Fruit fly (Drosophila melanogaster) whole organism, prepupa: Measurements from ENCODE around the gene CG17239.

Experiments used
- Blimp-1 ChIP-seq: fragments of 200-800 bp; sonication (Bioruptor generic); optimal IDR thresholded peaks from 3 replicates; lab custom pipeline; 2017; ENCODE audit warnings: missing biosample characterization, missing genetic modification characterization, mild to moderate bottlenecking, moderate library complexity, missing genetic modification reagents
- CG10631 ChIP-seq: fragments of 200-800 bp; sonication (Bioruptor generic); optimal IDR thresholded peaks from 2 replicates; lab custom pipeline; 2016; ENCODE audit warnings: missing biosample characterization, missing genetic modification characterization
- CG11902 ChIP-seq: fragments of 200-800 bp; sonication (Bioruptor generic); optimal IDR thresholded peaks from 3 replicates; lab custom pipeline; 2016; ENCODE audit warnings: missing biosample characterization, missing genetic modification characterization
- CG15336 ChIP-seq: fragments of 200-800 bp; sonication (Bioruptor generic); IDR thresholded peaks from 2 replicates; pipeline ENCODE4 v1.3.6; 2022; ENCODE audit warnings: missing biosample characterization, missing genetic modification characterization
- CG1621 ChIP-seq: fragments of 200-800 bp; sonication (Bioruptor generic); optimal IDR thresholded peaks from 3 replicates; lab custom pipeline; 2018; ENCODE audit warnings: missing biosample characterization, mild to moderate bottlenecking, missing genetic modification characterization
- CG3032 ChIP-seq: fragments of 200-800 bp; optimal IDR thresholded peaks from 2 replicates; lab custom pipeline; 2019; ENCODE audit warnings: missing biosample characterization, mild to moderate bottlenecking, missing genetic modification characterization, moderate library complexity
- CG32006 ChIP-seq: fragments of 200-800 bp; sonication (Bioruptor generic); optimal IDR thresholded peaks from 3 replicates; lab custom pipeline; 2017; ENCODE audit warnings: missing biosample characterization, mild to moderate bottlenecking, missing genetic modification characterization
- CG3919 ChIP-seq: fragments of 200-800 bp; sonication (Bioruptor generic); optimal IDR thresholded peaks from 3 replicates; lab custom pipeline; 2016; ENCODE audit warnings: missing biosample characterization, missing genetic modification characterization
- CG4318 ChIP-seq: fragments of 200-800 bp; sonication (Bioruptor generic); optimal IDR thresholded peaks from 3 replicates; lab custom pipeline; 2017; ENCODE audit warnings: missing biosample characterization, mild to moderate bottlenecking, missing genetic modification characterization
- CG6163 ChIP-seq: fragments of 200-800 bp; sonication (Bioruptor generic); IDR thresholded peaks from 3 replicates; pipeline ENCODE4 v1.3.6; 2022; ENCODE audit warnings: missing biosample characterization, missing genetic modification characterization
- CG6792 ChIP-seq: fragments of 200-800 bp; sonication (Bioruptor generic); optimal IDR thresholded peaks from 3 replicates; lab custom pipeline; 2016; ENCODE audit warnings: missing biosample characterization, missing genetic modification characterization
- CG6808 ChIP-seq: fragments of 200-800 bp; sonication (Bioruptor generic); optimal IDR thresholded peaks from 3 replicates; lab custom pipeline; 2017; ENCODE audit warnings: missing biosample characterization, missing genetic modification characterization, mild to moderate bottlenecking, moderate library complexity, missing genetic modification reagents
- CG7368 ChIP-seq: fragments of 200-800 bp; sonication (Bioruptor generic); optimal IDR thresholded peaks from 3 replicates; lab custom pipeline; 2016; ENCODE audit warnings: missing biosample characterization, missing genetic modification characterization
- CG8119 ChIP-seq: fragments of 200-800 bp; sonication (Bioruptor generic); IDR thresholded peaks from 3 replicates; pipeline ENCODE4 v1.3.6; 2022; ENCODE audit warnings: missing biosample characterization, missing genetic modification characterization
- CG8319 ChIP-seq: fragments of 200-800 bp; sonication (Bioruptor generic); optimal IDR thresholded peaks from 3 replicates; lab custom pipeline; 2016; ENCODE audit warnings: missing biosample characterization, missing genetic modification characterization
- CG9139 ChIP-seq: fragments of 200-800 bp; sonication (Bioruptor generic); optimal IDR thresholded peaks from 3 replicates; lab custom pipeline; 2017; ENCODE audit warnings: missing biosample characterization, mild to moderate bottlenecking, missing genetic modification characterization
- Eip75B ChIP-seq: fragments of 200-800 bp; sonication (Bioruptor generic); optimal IDR thresholded peaks from 3 replicates; lab custom pipeline; 2016; ENCODE audit warnings: missing biosample characterization, missing genetic modification characterization
- Eip78C ChIP-seq: fragments of 200-800 bp; sonication (Bioruptor generic); peaks from one replicate; lab custom pipeline; 2016; ENCODE audit warnings: missing biosample characterization, missing genetic modification characterization
- Eip93F ChIP-seq: fragments of 200-800 bp; sonication (Bioruptor generic); optimal IDR thresholded peaks from 2 replicates; lab custom pipeline; 2016; ENCODE audit warnings: missing biosample characterization, mild to moderate bottlenecking, missing genetic modification characterization
- Ets21C ChIP-seq: fragments of 200-800 bp; sonication (Bioruptor generic); optimal IDR thresholded peaks from 3 replicates; lab custom pipeline; 2016; ENCODE audit warnings: missing biosample characterization, missing genetic modification characterization
- Gug ChIP-seq: fragments of 200-800 bp; sonication (Bioruptor generic); IDR thresholded peaks from 2 replicates; pipeline ENCODE4 v1.3.6; 2022; ENCODE audit warnings: missing biosample characterization, missing genetic modification characterization
- Hr38 ChIP-seq: sonication (Bioruptor generic); optimal IDR thresholded peaks from 2 replicates; lab custom pipeline; 2016; ENCODE audit warnings: missing biosample characterization, missing genetic modification characterization
- Hr39 ChIP-seq: fragments of 200-800 bp; sonication (Bioruptor generic); optimal IDR thresholded peaks from 2 replicates; lab custom pipeline; 2016; ENCODE audit warnings: missing biosample characterization, missing genetic modification characterization
- Hr4 ChIP-seq: fragments of 200-800 bp; sonication (Bioruptor generic); optimal IDR thresholded peaks from 3 replicates; lab custom pipeline; 2016; ENCODE audit warnings: missing biosample characterization, missing genetic modification characterization
- Lpt ChIP-seq: fragments of 200-800 bp; sonication (Bioruptor generic); optimal IDR thresholded peaks from 3 replicates; lab custom pipeline; 2016; ENCODE audit warnings: missing biosample characterization, missing genetic modification characterization
- Met ChIP-seq: fragments of 200-800 bp; sonication (Bioruptor generic); optimal IDR thresholded peaks from 3 replicates; lab custom pipeline; 2016; ENCODE audit warnings: missing biosample characterization, missing genetic modification characterization
- Sox14 ChIP-seq: fragments of 200-800 bp; sonication (Bioruptor generic); optimal IDR thresholded peaks from 3 replicates; lab custom pipeline; 2016; ENCODE audit warnings: missing biosample characterization, missing genetic modification characterization
- Sox15 ChIP-seq: fragments of 200-800 bp; sonication (Bioruptor generic); optimal IDR thresholded peaks from 3 replicates; lab custom pipeline; 2016; ENCODE audit warnings: missing biosample characterization, missing genetic modification characterization
- cyc ChIP-seq: fragments of 200-800 bp; sonication (Bioruptor generic); optimal IDR thresholded peaks from 3 replicates; lab custom pipeline; 2016; ENCODE audit warnings: missing biosample characterization, missing genetic modification characterization
- dac ChIP-seq: fragments of 200-800 bp; sonication (Bioruptor generic); optimal IDR thresholded peaks from 2 replicates; lab custom pipeline; 2017; ENCODE audit warnings: missing biosample characterization, mild to moderate bottlenecking, missing genetic modification characterization
- dsx ChIP-seq: fragments of 200-800 bp; optimal IDR thresholded peaks from 3 replicates; lab custom pipeline; 2019; ENCODE audit warnings: missing biosample characterization, mild to moderate bottlenecking, missing genetic modification characterization, moderate library complexity; ENCODE audit not compliant: poor library complexity, severe bottlenecking
- eg ChIP-seq: fragments of 200-800 bp; sonication (Bioruptor generic); IDR thresholded peaks from 3 replicates; pipeline ENCODE4 v1.3.6; 2022; ENCODE audit warnings: missing biosample characterization, missing genetic modification characterization
- esn ChIP-seq: fragments of 200-800 bp; sonication (Bioruptor generic); optimal IDR thresholded peaks from 2 replicates; lab custom pipeline; 2016; ENCODE audit warnings: missing biosample characterization, mild to moderate bottlenecking, missing genetic modification characterization, moderate library complexity
- fkh ChIP-seq: fragments of 200-800 bp; sonication (Bioruptor generic); optimal IDR thresholded peaks from 3 replicates; lab custom pipeline; 2017; ENCODE audit warnings: missing biosample characterization, mild to moderate bottlenecking, missing genetic modification characterization, moderate library complexity
- lz ChIP-seq: fragments of 200-800 bp; sonication (Bioruptor generic); optimal IDR thresholded peaks from 3 replicates; lab custom pipeline; 2016; ENCODE audit warnings: missing biosample characterization, missing genetic modification characterization
- net ChIP-seq: fragments of 200-800 bp; sonication (Bioruptor generic); optimal IDR thresholded peaks from 3 replicates; lab custom pipeline; 2016; ENCODE audit warnings: missing biosample characterization, missing genetic modification characterization
- pdm3 ChIP-seq: fragments of 200-800 bp; sonication (Bioruptor generic); optimal IDR thresholded peaks from 3 replicates; lab custom pipeline; 2016; ENCODE audit warnings: missing biosample characterization, missing genetic modification characterization
- salr ChIP-seq, 2 experiments: fragments of 200-800 bp; sonication (Bioruptor generic); optimal IDR thresholded peaks; 3 replicates each; lab custom pipeline; 2016 to 2018; ENCODE audit warnings: missing biosample characterization in 2 of 2, missing genetic modification characterization in 2 of 2, mild to moderate bottlenecking in 1 of 2
- ss ChIP-seq, 2 experiments: fragments of 200-800 bp; sonication (Bioruptor generic); optimal IDR thresholded peaks; 2 replicates in 1 of 2; 3 replicates in 1 of 2; lab custom pipeline; 2017 to 2018; ENCODE audit warnings: mild to moderate bottlenecking in 2 of 2, missing biosample characterization in 2 of 2, missing genetic modification characterization in 2 of 2, moderate library complexity in 1 of 2
- svp ChIP-seq: fragments of 200-800 bp; sonication (Bioruptor generic); peaks from one replicate; lab custom pipeline; 2016; ENCODE audit warnings: missing biosample characterization, missing genetic modification characterization
- topi ChIP-seq: fragments of 200-800 bp; sonication (Bioruptor generic); optimal IDR thresholded peaks from 3 replicates; lab custom pipeline; 2016; ENCODE audit warnings: missing biosample characterization, missing genetic modification characterization
- vri ChIP-seq: fragments of 200-800 bp; sonication (Bioruptor generic); optimal IDR thresholded peaks from 3 replicates; lab custom pipeline; 2016; ENCODE audit warnings: missing biosample characterization, mild to moderate bottlenecking, missing genetic modification characterization

Gene CG17239

dm6 chr2L:2221649-2222150, 30.4 kb downstream of the CG17239 start (continued):
- TF ChIP-seq Eip75B (peak; percentile 99), cyc (GFP tag; lab: Kevin White, UChicago) (peak; percentile 97), Lpt (GFP tag; lab: Kevin White, UChicago) (peak; percentile 98), CG3919 (GFP tag; lab: Kevin White, UChicago) (peak; percentile 99), eg (GFP tag; lab: Robert Waterston, UW) (peak; percentile 100), esn (GFP tag; lab: Kevin White, UChicago) (peak; percentile 99), CG8319 (GFP tag; lab: Kevin White, UChicago) (peak; percentile 98), ss (GFP tag; optimal IDR thresholded peaks at IDR 0.05; lab: Kevin White, UChicago) (peak; percentile 97 to 99)

DNA sequence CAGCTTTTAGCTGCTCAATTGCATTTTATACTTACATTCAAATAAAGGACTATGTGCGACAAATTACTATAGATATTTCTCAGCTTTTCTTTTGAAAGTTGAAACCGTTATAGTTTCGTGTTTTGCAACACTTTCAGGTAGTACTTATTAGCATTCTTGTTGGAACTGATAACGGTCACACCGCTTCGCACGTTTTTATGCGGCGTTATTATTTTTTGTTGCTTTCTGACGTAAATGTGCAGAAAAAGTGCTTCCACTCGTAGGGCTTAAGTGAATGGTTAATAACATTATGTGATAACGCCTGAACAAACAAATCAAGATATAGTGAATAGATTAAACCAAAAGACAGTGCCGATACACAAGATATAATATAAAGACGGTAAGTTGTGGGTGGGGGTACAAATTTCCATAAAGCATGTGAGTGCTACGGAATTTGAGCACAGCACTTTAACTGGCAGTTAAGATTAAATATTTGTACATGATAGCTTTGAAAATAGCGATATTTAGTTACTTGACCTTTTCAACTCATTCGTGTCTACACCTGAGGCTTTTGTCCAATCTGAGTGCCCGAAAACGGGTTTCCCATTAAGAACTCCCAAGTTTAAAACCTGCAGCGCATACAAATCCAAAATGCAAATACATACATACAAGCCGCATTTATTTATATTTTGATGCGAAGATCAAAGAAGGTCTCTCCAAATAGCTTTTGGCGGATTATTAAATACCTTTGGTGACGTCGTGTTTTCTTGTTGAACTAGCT, 31.4 kb downstream of the CG17239 start, which contains the start of gene papi:
Gene papi, plus strand, starts transcription at position 176 of the 760 bp plus-strand sequence.
- TF ChIP-seq CG6792 (GFP tag; lab: Kevin White, UChicago) (no peak), Blimp-1 (no peak), dsx (GFP tag; lab: Kevin White, UChicago) (no peak), fkh (GFP tag; lab: Kevin White, UChicago) (peak; percentile 31), esn (GFP tag; lab: Kevin White, UChicago) (peak; percentile 16), CG6163 (GFP tag; lab: Robert Waterston, UW) (no peak), vri (GFP tag; lab: Kevin White, UChicago) (peak; percentile 26), Eip93F (GFP tag; lab: Kevin White, UChicago) (no peak), lz (GFP tag; lab: Kevin White, UChicago) (no peak), CG1621 (tag; lab: Kevin White, UChicago) (peak; percentile 4), CG10631 (GFP tag; lab: Kevin White, UChicago) (no peak), CG4318 (GFP tag; lab: Kevin White, UChicago) (no peak), Eip78C (GFP tag; lab: Kevin White, UChicago) (peak; percentile 62), CG8119 (GFP tag; lab: Robert Waterston, UW) (no peak), svp (GFP tag; lab: Kevin White, UChicago) (peak; percentile 53), Ets21C (GFP tag; lab: Kevin White, UChicago) (no peak)

DNA sequence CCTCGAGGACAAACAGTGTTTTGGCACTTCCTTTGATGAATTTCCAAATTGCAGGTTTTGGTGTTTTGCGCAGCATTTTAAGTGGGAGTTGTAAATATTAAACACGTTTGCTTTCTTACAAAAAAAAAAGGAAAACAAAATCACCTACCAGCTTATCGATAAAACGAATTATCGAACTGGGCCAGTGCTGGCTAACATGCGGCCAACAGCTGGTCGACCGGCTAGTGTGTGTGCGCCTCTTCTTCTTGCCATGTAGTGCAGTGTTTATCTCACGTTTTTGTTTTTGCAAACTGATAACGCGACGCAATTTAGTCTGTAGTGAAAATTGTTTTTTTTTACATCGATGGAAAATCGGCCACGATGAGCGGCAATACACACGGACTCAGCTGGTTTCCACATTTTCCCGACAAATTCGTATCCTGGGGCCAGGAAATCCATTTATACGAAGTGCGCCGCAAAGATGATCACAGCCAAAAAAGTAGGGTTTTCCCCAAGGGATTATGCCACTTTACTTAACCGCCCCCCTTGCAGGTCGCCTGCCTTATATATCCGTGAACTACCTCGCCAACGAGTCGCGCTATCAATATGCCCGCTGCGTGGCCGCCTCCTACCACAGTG, 35.0 kb downstream of the CG17239 start, which contains the start of the genes CG15386, CG42371 and mio:
Gene CG15386, minus strand, starts transcription at position 180 of the 618 bp plus-strand sequence.
Gene CG42371, minus strand, starts transcription at position 180 of the 618 bp plus-strand sequence.
Gene mio, plus strand, starts transcription at position 224 of the 618 bp plus-strand sequence.
- TF ChIP-seq CG1621 (tag; lab: Kevin White, UChicago) (no peak), CG7368 (GFP tag; lab: Kevin White, UChicago) (no peak), CG15336 (GFP tag; lab: Robert Waterston, UW) (no peak), CG6808 (GFP tag; lab: Kevin White, UChicago) (no peak), Hr38 (GFP tag; lab: Kevin White, UChicago) (no peak), lz (GFP tag; lab: Kevin White, UChicago) (no peak), ss (GFP tag; optimal IDR thresholded peaks at IDR 0.05; lab: Kevin White, UChicago) (peak in 1 of 2 experiments; percentile 51), pdm3 (GFP tag; lab: Kevin White, UChicago) (no peak), CG6792 (GFP tag; lab: Kevin White, UChicago) (no peak), Sox15 (no peak), Sox14 (GFP tag; lab: Kevin White, UChicago) (peak; percentile 30), salr (GFP tag; optimal IDR thresholded peaks at IDR 0.05; lab: Kevin White, UChicago) (no peak), fkh (GFP tag; lab: Kevin White, UChicago) (peak; percentile 35), Met (GFP tag; lab: Kevin White, UChicago) (no peak), Gug (GFP tag; lab: Robert Waterston, UW) (no peak), CG9139 (no peak), Lpt (GFP tag; lab: Kevin White, UChicago) (no peak), CG4318 (GFP tag; lab: Kevin White, UChicago) (no peak), dsx (GFP tag; lab: Kevin White, UChicago) (no peak), topi (GFP tag; lab: Kevin White, UChicago) (peak; percentile 38), dac (no peak), Hr4 (GFP tag; lab: Kevin White, UChicago) (no peak), Blimp-1 (no peak), svp (GFP tag; lab: Kevin White, UChicago) (no peak), CG8119 (GFP tag; lab: Robert Waterston, UW) (no peak), esn (GFP tag; lab: Kevin White, UChicago) (peak; percentile 42), CG11902 (GFP tag; lab: Kevin White, UChicago) (no peak), vri (GFP tag; lab: Kevin White, UChicago) (no peak), Ets21C (GFP tag; lab: Kevin White, UChicago) (no peak), CG3032 (tag; lab: Kevin White, UChicago) (peak; percentile 5), net (GFP tag; lab: Kevin White, UChicago) (no peak), Eip78C (GFP tag; lab: Kevin White, UChicago) (peak; percentile 59), CG32006 (GFP tag; lab: Kevin White, UChicago) (no peak), Hr39 (GFP tag; lab: Kevin White, UChicago) (no peak)
